Fruit fly (Drosophila melanogaster): ENCODE measurements around the gene Diap1.
A peak's percentile ranks its signal among the peaks of the same experiment; 100 is the strongest.

The Diap1 gene

DNA sequence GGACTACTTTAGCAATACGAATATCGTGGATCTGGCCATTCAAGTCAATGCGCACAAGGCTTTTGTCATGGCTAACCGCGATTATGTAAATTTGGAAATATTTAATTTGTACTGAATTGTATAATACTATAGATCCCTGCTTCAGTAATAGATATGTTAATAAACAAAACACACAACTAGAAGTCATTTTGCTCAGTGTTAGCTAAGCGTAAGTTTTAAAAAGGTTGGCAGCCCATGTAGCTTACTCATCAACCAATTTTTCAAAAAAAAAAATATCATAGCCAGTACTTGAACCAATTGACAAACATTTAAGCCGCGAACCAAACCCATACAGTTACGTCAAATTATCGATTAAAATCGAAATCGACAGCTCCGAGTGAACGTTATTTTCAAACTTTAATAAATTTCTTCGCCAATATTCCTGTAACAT, 13.8 kb downstream of the Diap1 start (continued):
- TF ChIP-seq lilli (GFP tag; optimal IDR thresholded peaks at IDR 0.05) (peak; percentile 87), MESR4 (GFP tag; optimal IDR thresholded peaks at IDR 0.05) (peak; percentile 45), CG30020 (tag; optimal IDR thresholded peaks at IDR 0.05) (peak; percentile 15), CG10979 (tag; optimal IDR thresholded peaks at IDR 0.05) (peak; percentile 68), CG11247 (GFP tag; IDR thresholded peaks at IDR 0.05) (peak; percentile 70), CG4820 (GFP tag; optimal IDR thresholded peaks at IDR 0.05) (peak; percentile 55), CoRest (tag; optimal IDR thresholded peaks at IDR 0.05) (peak; percentile 78), gce (GFP tag; IDR thresholded peaks at IDR 0.05) (peak; percentile 74; the same call in 2 of the 3 replicates), Xrp1 (GFP tag; IDR thresholded peaks at IDR 0.05) (peak; percentile 85), CG12769 (tag; optimal IDR thresholded peaks at IDR 0.05) (peak; percentile 88), Mrtf (GFP tag; IDR thresholded peaks at IDR 0.05) (peak; percentile 57; the same call in 2 of the 3 replicates), CG8388 (GFP tag; optimal IDR thresholded peaks at IDR 0.05) (peak; percentile 68), CG3407 (GFP tag; optimal IDR thresholded peaks at IDR 0.05) (peak; percentile 31), CG15269 (tag; optimal IDR thresholded peaks at IDR 0.05) (peak; percentile 80), trh (GFP tag; optimal IDR thresholded peaks at IDR 0.05) (peak; percentile 35), CG13296 (GFP tag; optimal IDR thresholded peaks at IDR 0.05) (peak; percentile 67), slbo (GFP tag; IDR thresholded peaks at IDR 0.05) (peak; percentile 91), Abd-B (GFP tag; optimal IDR thresholded peaks at IDR 0.05) (no peak), CG10321 (GFP tag; IDR thresholded peaks at IDR 0.05) (peak; percentile 60; the same call in 1 of the 2 replicates), gcm2 (GFP tag; optimal IDR thresholded peaks at IDR 0.05) (peak; percentile 46), sim (GFP tag; IDR thresholded peaks at IDR 0.05) (peak; percentile 54; the same call in 1 of the 2 replicates), CG8281 (tag; optimal IDR thresholded peaks at IDR 0.05) (peak; percentile 43), usp (GFP tag; optimal IDR thresholded peaks at IDR 0.05) (no peak), HLH54F (GFP tag; optimal IDR thresholded peaks at IDR 0.05) (peak; percentile 76), Hmx (GFP tag; optimal IDR thresholded peaks at IDR 0.05) (no peak), CG9437 (GFP tag; optimal IDR thresholded peaks at IDR 0.05) (peak; percentile 53), lbe (GFP tag; optimal IDR thresholded peaks at IDR 0.05) (peak; percentile 18), Hmr (GFP tag; optimal IDR thresholded peaks at IDR 0.05) (peak; percentile 93), HmgZ (tag; optimal IDR thresholded peaks at IDR 0.05) (peak; percentile 93), Dll (GFP tag; IDR thresholded peaks at IDR 0.05; ENCODE audit: partially characterized antibody) (peak; percentile 57; the same call in 3 of the 4 replicates), CG7357 (GFP tag; IDR thresholded peaks at IDR 0.05) (no peak), ken (GFP tag; IDR thresholded peaks at IDR 0.05) (no peak), CG8290 (GFP tag; optimal IDR thresholded peaks at IDR 0.05) (peak; percentile 85), CG8290 (tag; optimal IDR thresholded peaks at IDR 0.05) (peak; percentile 45 to 94), CG13123 (GFP tag; optimal IDR thresholded peaks at IDR 0.05) (peak; percentile 54), mld (GFP tag; IDR thresholded peaks at IDR 0.05; ENCODE audit: partially characterized antibody) (no peak), CG16815 (GFP tag; optimal IDR thresholded peaks at IDR 0.05) (peak; percentile 39), CG7556 (GFP tag; optimal IDR thresholded peaks at IDR 0.05) (peak; percentile 71), lab (GFP tag; optimal IDR thresholded peaks at IDR 0.05) (peak; percentile 86), yki (optimal IDR thresholded peaks at IDR 0.05) (peak; percentile 38), CG2199 (GFP tag; IDR thresholded peaks at IDR 0.05) (peak; percentile 90), CG4404 (GFP tag; IDR thresholded peaks at IDR 0.05) (peak; percentile 43; the same call in 1 of the 2 replicates), bowl (GFP tag; IDR thresholded peaks at IDR 0.05) (no peak), jumu (GFP tag; optimal IDR thresholded peaks at IDR 0.05) (peak; percentile 60), CG2120 (GFP tag; optimal IDR thresholded peaks at IDR 0.05) (peak; percentile 89), caup (GFP tag; optimal IDR thresholded peaks at IDR 0.05; ENCODE audit: severe bottlenecking) (peak; percentile 83), pan (optimal IDR thresholded peaks at IDR 0.05) (no peak), pan (GFP tag; optimal IDR thresholded peaks at IDR 0.05 in 1 of 2, IDR thresholded peaks at IDR 0.05 in 1 of 2) (peak in 1 of 2 experiments; percentile 85), CG12659 (GFP tag; optimal IDR thresholded peaks at IDR 0.05) (peak; percentile 79), disco-r (GFP tag; optimal IDR thresholded peaks at IDR 0.05) (no peak), CG33213 (GFP tag; optimal IDR thresholded peaks at IDR 0.05) (peak; percentile 84), Sin3A (optimal IDR thresholded peaks at IDR 0.05) (no peak)
